Worm (Caenorhabditis elegans): ENCODE results near the gene F25B4.4.

DNA sequence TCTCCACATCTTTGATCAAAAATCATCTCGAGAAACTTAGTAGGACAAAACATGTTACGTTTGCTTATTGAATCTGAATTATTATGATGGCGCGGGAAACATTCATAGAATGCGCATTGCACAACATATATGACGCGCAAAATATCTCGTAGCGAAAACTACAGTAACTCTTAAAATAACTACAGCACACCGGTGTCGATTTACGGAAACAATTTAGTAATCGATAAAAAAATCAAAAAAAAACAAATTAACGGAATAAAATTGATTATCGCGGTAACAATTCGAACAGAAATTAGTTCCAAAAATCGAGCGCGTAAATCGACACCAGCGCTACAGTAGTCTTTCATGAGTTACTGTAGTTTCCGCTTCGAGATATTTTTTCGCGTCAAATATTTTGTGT lies 37.4 kb downstream of the F25B4.4 start:
- TF ChIP-seq nhr-11 (tag; optimal IDR thresholded peaks at IDR 0.05) (no peak), mdl-1 (tag; optimal IDR thresholded peaks at IDR 0.05) (no peak), nhr-12 (tag; optimal IDR thresholded peaks at IDR 0.05) (no peak), alr-1 (tag; optimal IDR thresholded peaks at IDR 0.05) (no peak), ceh-82 (tag; optimal IDR thresholded peaks at IDR 0.05) (no peak), blmp-1 (tag; optimal IDR thresholded peaks at IDR 0.05; ENCODE audit: insufficient read depth) (no peak), snpc-4 (tag; optimal IDR thresholded peaks at IDR 0.05) (no peak), elt-3 (tag; optimal IDR thresholded peaks at IDR 0.05) (no peak), ama-1 (optimal IDR thresholded peaks at IDR 0.05) (no peak), unc-62 (GFP tag; optimal IDR thresholded peaks at IDR 0.05) (no peak), lin-13 (GFP tag; optimal IDR thresholded peaks at IDR 0.05) (no peak)

Data from whole organism, L2 larva.